Fruit fly (Drosophila melanogaster): ENCODE measurements around the gene CG13293.

CG13293 gene

DNA sequence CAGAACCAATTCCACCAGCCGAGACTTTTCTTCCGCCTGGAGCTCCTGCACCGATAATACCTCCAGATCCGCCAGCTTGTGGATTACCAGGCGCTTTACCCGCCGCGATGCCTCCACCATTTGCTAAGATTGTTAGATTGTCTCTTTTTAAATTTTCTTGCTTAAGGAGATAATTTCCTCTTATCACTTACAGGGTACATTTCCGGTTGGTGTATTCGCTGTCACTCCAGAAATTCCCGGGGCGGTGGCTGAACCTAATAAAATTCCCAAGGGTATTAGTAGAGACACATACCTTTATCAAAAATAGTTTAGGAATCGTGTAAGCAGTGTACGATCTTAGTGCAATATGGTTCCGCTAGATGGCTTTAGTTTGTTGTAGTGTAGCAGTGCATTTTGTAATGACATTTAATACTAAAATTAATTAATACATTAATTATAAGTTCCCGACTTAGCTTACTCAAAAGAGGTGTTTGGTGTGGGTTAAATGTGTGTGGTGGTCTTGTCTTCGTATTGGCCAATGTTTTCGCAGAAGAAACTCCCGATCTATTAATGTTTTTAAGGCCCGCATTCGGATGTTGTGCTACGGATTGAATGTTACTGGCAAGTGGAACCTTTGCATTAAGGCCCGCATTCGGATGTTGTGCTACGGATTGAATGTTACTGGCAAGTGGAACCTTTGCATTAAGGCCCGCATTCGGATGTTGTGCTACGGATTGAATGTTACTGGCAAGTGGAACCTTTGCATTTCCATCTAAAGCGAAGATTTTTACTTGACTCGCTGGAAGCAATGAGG lies 42.1 kb downstream of the CG13293 start (continued):
- TF ChIP-seq caup (GFP tag; optimal IDR thresholded peaks at IDR 0.05; ENCODE audit: severe bottlenecking): peak; percentile 94
- TF ChIP-seq ttk (GFP tag; IDR thresholded peaks at IDR 0.05): peak; percentile 71; the same call in 1 of the 2 replicates
- TF ChIP-seq dmrt11E (tag; optimal IDR thresholded peaks at IDR 0.05): peak; percentile 49
- no peak for TF ChIP-seq Hand (GFP tag; optimal IDR thresholded peaks at IDR 0.05)
- peak; percentile 60; the same call in 2 of the 3 replicates for TF ChIP-seq Mrtf (GFP tag; IDR thresholded peaks at IDR 0.05)
- no peak for TF ChIP-seq mld (GFP tag; IDR thresholded peaks at IDR 0.05; ENCODE audit: partially characterized antibody)
- TF ChIP-seq HLH3B (GFP tag; IDR thresholded peaks at IDR 0.05): peak; percentile 80
- TF ChIP-seq amos (GFP tag; IDR thresholded peaks at IDR 0.05; ENCODE audit: partially characterized antibody): no peak
- TF ChIP-seq CG12219 (GFP tag; optimal IDR thresholded peaks at IDR 0.05): peak; percentile 76
- peak; percentile 65 for TF ChIP-seq CrebB (tag; optimal IDR thresholded peaks at IDR 0.05)
- peak; percentile 87 for TF ChIP-seq CG7271 (tag; optimal IDR thresholded peaks at IDR 0.05)
- peak; percentile 46 for TF ChIP-seq CG1529 (GFP tag; optimal IDR thresholded peaks at IDR 0.05)
- TF ChIP-seq chm (GFP tag; IDR thresholded peaks at IDR 0.05): peak; percentile 94
- TF ChIP-seq psq (GFP tag; optimal IDR thresholded peaks at IDR 0.05): no peak
- no peak for TF ChIP-seq Dref (GFP tag; IDR thresholded peaks at IDR 0.05)
- TF ChIP-seq tgo (GFP tag; IDR thresholded peaks at IDR 0.05): peak; percentile 75
- peak; percentile 88 for TF ChIP-seq CG6765 (GFP tag; optimal IDR thresholded peaks at IDR 0.05)
- peak; percentile 59 for TF ChIP-seq CG8089 (GFP tag; optimal IDR thresholded peaks at IDR 0.05)
- peak; percentile 28 for TF ChIP-seq BEAF-32 (GFP tag; optimal IDR thresholded peaks at IDR 0.05)
- peak; percentile 81 for TF ChIP-seq ATbp (GFP tag; optimal IDR thresholded peaks at IDR 0.05)
- peak; percentile 75 for TF ChIP-seq CG10654 (GFP tag; optimal IDR thresholded peaks at IDR 0.05)
- peak; percentile 83 for TF ChIP-seq Dbx (GFP tag; IDR thresholded peaks at IDR 0.05)
- peak; percentile 78 for TF ChIP-seq Ptx1 (GFP tag; IDR thresholded peaks at IDR 0.05)
- no peak for TF ChIP-seq cato (GFP tag; optimal IDR thresholded peaks at IDR 0.05; ENCODE audit: borderline replicate concordance)
- peak; percentile 85 for TF ChIP-seq CG4424 (GFP tag; optimal IDR thresholded peaks at IDR 0.05)
- peak; percentile 69 for TF ChIP-seq CG10274 (GFP tag; optimal IDR thresholded peaks at IDR 0.05)
- TF ChIP-seq emc (GFP tag; optimal IDR thresholded peaks at IDR 0.05): peak; percentile 64
- peak; percentile 55 for TF ChIP-seq CG6272 (GFP tag; IDR thresholded peaks at IDR 0.05)
- TF ChIP-seq vnd (GFP tag; IDR thresholded peaks at IDR 0.05; ENCODE audit: partially characterized antibody): no peak
- peak; percentile 67 for TF ChIP-seq CG3847 (GFP tag; IDR thresholded peaks at IDR 0.05)
- TF ChIP-seq HLHmδ (GFP tag; optimal IDR thresholded peaks at IDR 0.05): peak; percentile 97
- TF ChIP-seq CG7839 (tag; optimal IDR thresholded peaks at IDR 0.05): peak; percentile 63
- peak; percentile 89 for TF ChIP-seq NFAT (GFP tag; IDR thresholded peaks at IDR 0.05)
- TF ChIP-seq CG1233 (GFP tag; optimal IDR thresholded peaks at IDR 0.05): peak; percentile 89
- peak; percentile 81 for TF ChIP-seq CG11695 (GFP tag; IDR thresholded peaks at IDR 0.05)
- TF ChIP-seq CG17385 (GFP tag; optimal IDR thresholded peaks at IDR 0.05): peak; percentile 72
- TF ChIP-seq MTF-1 (GFP tag; optimal IDR thresholded peaks at IDR 0.05; ENCODE audit: borderline replicate concordance): peak; percentile 94
- TF ChIP-seq ham (GFP tag; IDR thresholded peaks at IDR 0.05): no peak
- TF ChIP-seq Taf1 (GFP tag; IDR thresholded peaks at IDR 0.05): peak; percentile 42
- TF ChIP-seq Ssrp (tag; optimal IDR thresholded peaks at IDR 0.05): peak; percentile 13
- peak; percentile 83 for TF ChIP-seq CG4707 (GFP tag; optimal IDR thresholded peaks at IDR 0.05)
- TF ChIP-seq pnt (GFP tag; optimal IDR thresholded peaks at IDR 0.05): no peak
- TF ChIP-seq CG34422 (GFP tag; IDR thresholded peaks at IDR 0.05): peak; percentile 78
- peak; percentile 50 for TF ChIP-seq Antp (GFP tag; optimal IDR thresholded peaks at IDR 0.05)
- peak; percentile 90 for TF ChIP-seq CG17912 (GFP tag; optimal IDR thresholded peaks at IDR 0.05)
- TF ChIP-seq CG3995 (GFP tag; optimal IDR thresholded peaks at IDR 0.05): peak; percentile 3
- TF ChIP-seq Asciz (GFP tag; optimal IDR thresholded peaks at IDR 0.05): peak; percentile 83
- TF ChIP-seq Lhr (GFP tag; optimal IDR thresholded peaks at IDR 0.05): peak; percentile 68
- no peak for TF ChIP-seq jigr1 (GFP tag; IDR thresholded peaks at IDR 0.05)
